Worm (Caenorhabditis elegans): ENCODE results near the gene Y113G7A.14.
A peak's percentile ranks its signal among the peaks of the same experiment; 100 is the strongest.

DNA sequence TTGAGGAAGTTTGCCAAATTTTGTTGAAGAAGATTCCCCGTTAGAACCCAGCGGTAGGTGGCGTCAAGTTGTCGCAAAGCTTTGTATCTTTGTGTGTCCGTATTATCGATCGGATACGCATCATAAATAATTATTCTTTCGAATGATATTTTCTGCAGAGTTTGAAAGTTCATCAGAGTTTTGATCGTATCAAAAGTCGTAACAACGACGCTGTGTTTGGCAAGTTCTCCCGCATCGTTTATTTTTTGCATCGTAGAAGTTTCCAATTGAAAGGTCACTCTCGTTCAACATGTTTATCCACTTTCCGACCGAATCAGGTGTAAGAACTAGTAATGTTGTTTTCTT lies 24.8 kb upstream of the Y113G7A.14 start:
- no peak for TF ChIP-seq nhr-237 (tag; optimal IDR thresholded peaks at IDR 0.05)
- no peak for TF ChIP-seq unc-39 (tag; optimal IDR thresholded peaks at IDR 0.05)
- no peak for TF ChIP-seq arid-1 (GFP tag; conservative IDR thresholded peaks at IDR 0.05)
- peak; percentile 65 for TF ChIP-seq ama-1 (optimal IDR thresholded peaks at IDR 0.05)
- TF ChIP-seq aha-1 (tag), result peak; percentile 38
- no peak for TF ChIP-seq nhr-111 (GFP tag; optimal IDR thresholded peaks at IDR 0.05)
- TF ChIP-seq mdl-1 (tag; optimal IDR thresholded peaks at IDR 0.05), result no peak
- no peak for TF ChIP-seq snpc-4 (tag; optimal IDR thresholded peaks at IDR 0.05)
- no peak for TF ChIP-seq madf-9 (GFP tag; conservative IDR thresholded peaks at IDR 0.05)

All from whole organism, L4 larva.